Worm (Caenorhabditis elegans) whole organism, young adult: ENCODE measurements around the gene orc-4.

ENCODE experiments used
- B0261.1 ChIP-seq: sonication (generic microtip); optimal IDR thresholded peaks from 2 replicates; lab custom pipeline; 2016; ENCODE audit warnings: mild to moderate bottlenecking, missing genetic modification characterization, moderate library complexity, missing compliant biosample characterization
- B0336.3 ChIP-seq: fragments of 200-800 bp; sonication (Bioruptor generic); IDR thresholded peaks from 2 replicates; pipeline ENCODE4 v1.3.6; 2022; ENCODE audit warnings: missing genetic modification characterization, missing compliant biosample characterization
- C06A6.2 ChIP-seq: fragments of 200-800 bp; sonication (Bioruptor generic); conservative IDR thresholded peaks from 2 replicates; pipeline ENCODE4 v1.3.6; 2022; ENCODE audit warnings: missing genetic modification characterization, missing compliant biosample characterization
- C17E4.6 ChIP-seq: fragments of 200-800 bp; sonication (Bioruptor generic); IDR thresholded peaks from 2 replicates; pipeline ENCODE4 v1.3.6; 2022; ENCODE audit warnings: missing genetic modification reagents, missing genetic modification characterization, missing compliant biosample characterization
- D2030.7 ChIP-seq: fragments of 200-800 bp; sonication (Bioruptor generic); IDR thresholded peaks from 2 replicates; pipeline ENCODE4 v1.3.6; 2022; ENCODE audit warnings: missing genetic modification reagents, missing genetic modification characterization, missing compliant biosample characterization
- F22D6.2 ChIP-seq: sonication (generic microtip); optimal IDR thresholded peaks from 2 replicates; lab custom pipeline; 2016; ENCODE audit warnings: mild to moderate bottlenecking, missing genetic modification characterization, missing compliant biosample characterization
- F33H1.4 ChIP-seq: fragments of 200-800 bp; sonication (Bioruptor generic); IDR thresholded peaks from 2 replicates; pipeline ENCODE4 v1.3.6; 2022; ENCODE audit warnings: missing genetic modification reagents, missing genetic modification characterization, missing compliant biosample characterization
- F55B11.4 ChIP-seq: sonication (generic microtip); optimal IDR thresholded peaks from 2 replicates; lab custom pipeline; 2016; ENCODE audit warnings: missing compliant biosample characterization, missing genetic modification characterization, borderline replicate concordance; ENCODE audit not compliant: insufficient read depth
- F57C9.4 ChIP-seq: sonication (generic microtip); optimal IDR thresholded peaks from 2 replicates; lab custom pipeline; 2017; ENCODE audit warnings: mild to moderate bottlenecking, missing genetic modification characterization, missing compliant biosample characterization
- K11D2.4 ChIP-seq: fragments of 200-800 bp; sonication (Bioruptor generic); IDR thresholded peaks from 2 replicates; pipeline ENCODE4 v1.3.6; 2022; ENCODE audit warnings: missing genetic modification reagents, missing genetic modification characterization, missing compliant biosample characterization
- Y56A3A.18 ChIP-seq: fragments of 200-800 bp; sonication (Bioruptor generic); IDR thresholded peaks from 2 replicates; pipeline ENCODE4 v1.3.6; 2022; ENCODE audit warnings: missing genetic modification reagents, missing genetic modification characterization, missing compliant biosample characterization
- Y79H2A.3 ChIP-seq: fragments of 200-800 bp; sonication (Bioruptor generic); conservative IDR thresholded peaks from 2 replicates; pipeline ENCODE4 v1.3.6; 2022; ENCODE audit warnings: missing genetic modification reagents, missing genetic modification characterization, missing compliant biosample characterization
- akir-1 ChIP-seq: fragments of 200-800 bp; sonication (Bioruptor generic); optimal IDR thresholded peaks from 2 replicates; lab custom pipeline; 2018; ENCODE audit warnings: mild to moderate bottlenecking, missing genetic modification characterization, moderate library complexity, missing compliant biosample characterization
- aptf-3 ChIP-seq: fragments of 200-800 bp; sonication (Bioruptor generic); IDR thresholded peaks from 2 replicates; pipeline ENCODE4 v1.3.6; 2022; ENCODE audit warnings: missing genetic modification characterization, missing compliant biosample characterization
- atf-7 ChIP-seq: sonication (generic microtip); optimal IDR thresholded peaks from 2 replicates; lab custom pipeline; 2017; ENCODE audit warnings: mild to moderate bottlenecking, missing genetic modification characterization, missing compliant biosample characterization
- athp-1 ChIP-seq: sonication (generic microtip); optimal IDR thresholded peaks from 2 replicates; lab custom pipeline; 2017; ENCODE audit warnings: mild to moderate bottlenecking, missing genetic modification characterization, missing compliant biosample characterization
- attf-3 ChIP-seq: fragments of 200-800 bp; sonication (Bioruptor generic); conservative IDR thresholded peaks from 2 replicates; pipeline ENCODE4 v1.3.6; 2022; ENCODE audit warnings: missing genetic modification reagents, missing genetic modification characterization, missing compliant biosample characterization
- attf-5 ChIP-seq: fragments of 200-800 bp; sonication (Bioruptor generic); optimal IDR thresholded peaks from 2 replicates; lab custom pipeline; 2018; ENCODE audit warnings: mild to moderate bottlenecking, missing genetic modification characterization, missing compliant biosample characterization
- cebp-1 ChIP-seq, 2 experiments: fragments of 200-800 bp in 1 of 2; sonication (Bioruptor generic) in 1 of 2; sonication (generic microtip) in 1 of 2; IDR thresholded peaks in 1 of 2; optimal IDR thresholded peaks in 1 of 2; 2 replicates each; pipeline versions ENCODE4 v1.3.6 to Lab custom; 2017 to 2022; ENCODE audit warnings: missing compliant biosample characterization in 2 of 2, missing genetic modification characterization in 2 of 2, mild to moderate bottlenecking in 1 of 2, missing genetic modification reagents in 1 of 2, moderate library complexity in 1 of 2
- ceh-27 ChIP-seq: fragments of 200-800 bp; sonication (Bioruptor generic); optimal IDR thresholded peaks from 2 replicates; lab custom pipeline; 2018; ENCODE audit warnings: mild to moderate bottlenecking, missing genetic modification characterization, moderate library complexity, missing compliant biosample characterization
- ceh-79 ChIP-seq: sonication (generic microtip); optimal IDR thresholded peaks from 2 replicates; lab custom pipeline; 2017; ENCODE audit warnings: mild to moderate bottlenecking, missing genetic modification characterization, missing compliant biosample characterization
- ceh-91 ChIP-seq: fragments of 200-800 bp; sonication (Bioruptor generic); IDR thresholded peaks from 2 replicates; pipeline ENCODE4 v1.3.6; 2022; ENCODE audit warnings: missing genetic modification reagents, missing genetic modification characterization, missing compliant biosample characterization
- dox-1 ChIP-seq: fragments of 200-800 bp; sonication (Bioruptor generic); IDR thresholded peaks from 2 replicates; pipeline ENCODE4 v1.3.6; 2022; ENCODE audit warnings: missing genetic modification reagents, missing genetic modification characterization, missing compliant biosample characterization
- dpl-1 ChIP-seq: fragments of 150-350 bp; optimal IDR thresholded peaks from 2 replicates; lab custom pipeline; 2014; ENCODE audit warnings: missing biosample characterization, missing genetic modification reagents, missing genetic modification characterization
- egl-44 ChIP-seq: fragments of 200-800 bp; sonication (Bioruptor generic); IDR thresholded peaks from 2 replicates; pipeline ENCODE4 v1.3.6; 2022; ENCODE audit warnings: missing genetic modification reagents, missing genetic modification characterization, missing compliant biosample characterization
- egrh-3 ChIP-seq: fragments of 200-800 bp; sonication (Bioruptor generic); IDR thresholded peaks from 2 replicates; pipeline ENCODE4 v1.3.6; 2022; ENCODE audit warnings: missing genetic modification reagents, missing genetic modification characterization, missing compliant biosample characterization
- fkh-3 ChIP-seq: sonication (generic microtip); optimal IDR thresholded peaks from 2 replicates; lab custom pipeline; 2016; ENCODE audit warnings: mild to moderate bottlenecking, missing genetic modification characterization, missing compliant biosample characterization
- let-607 ChIP-seq, 2 experiments: fragments of 200-800 bp in 1 of 2; sonication (Bioruptor generic) in 1 of 2; sonication (generic microtip) in 1 of 2; optimal IDR thresholded peaks; 2 replicates each; lab custom pipeline; 2016 to 2018; ENCODE audit warnings: mild to moderate bottlenecking in 2 of 2, missing compliant biosample characterization in 2 of 2, missing genetic modification characterization in 2 of 2, moderate library complexity in 2 of 2, missing genotype in 1 of 2
- lin-35 ChIP-seq, 3 experiments: fragments of 150-350 bp in 2 of 3; sonication (generic microtip) in 1 of 3; optimal IDR thresholded peaks; 2 replicates each; lab custom pipeline; 2014 to 2018; ENCODE audit warnings: missing biosample characterization in 3 of 3, missing genetic modification characterization in 3 of 3, missing genetic modification reagents in 3 of 3
- lin-40 ChIP-seq: sonication (generic microtip); optimal IDR thresholded peaks from 2 replicates; lab custom pipeline; 2016; ENCODE audit warnings: missing genetic modification characterization, mild to moderate bottlenecking, missing compliant biosample characterization, missing genotype, missing genetic modification reagents
- mcd-1 ChIP-seq: fragments of 200-800 bp; sonication (Bioruptor generic); IDR thresholded peaks from 2 replicates; pipeline ENCODE4 v1.3.6; 2022; ENCODE audit warnings: missing genetic modification reagents, missing genetic modification characterization, missing compliant biosample characterization
- nfya-1 ChIP-seq: sonication (generic microtip); optimal IDR thresholded peaks from 2 replicates; lab custom pipeline; 2017; ENCODE audit warnings: antibody characterized with exemption, missing compliant biosample characterization, missing genetic modification characterization, borderline replicate concordance; ENCODE audit not compliant: insufficient read depth
- nfyb-1 ChIP-seq: fragments of 200-800 bp; sonication (Bioruptor generic); IDR thresholded peaks from 2 replicates; pipeline ENCODE4 v1.3.6; 2022; ENCODE audit warnings: missing genetic modification reagents, missing genetic modification characterization, missing compliant biosample characterization
- rcor-1 ChIP-seq: fragments of 200-800 bp; sonication (Bioruptor generic); IDR thresholded peaks from 2 replicates; pipeline ENCODE4 v1.3.6; 2022; ENCODE audit warnings: missing genetic modification reagents, missing genetic modification characterization, missing compliant biosample characterization
- rec-8 ChIP-seq, 2 experiments: sonication (generic microtip); optimal IDR thresholded peaks; 2 replicates each; lab custom pipeline; 2016; ENCODE audit warnings: mild to moderate bottlenecking in 2 of 2, missing genetic modification characterization in 2 of 2, missing genetic modification reagents in 2 of 2, missing genotype in 2 of 2, missing biosample characterization in 1 of 2, missing compliant biosample characterization in 1 of 2, moderate library complexity in 1 of 2
- repo-1 ChIP-seq: sonication (generic microtip); optimal IDR thresholded peaks from 2 replicates; lab custom pipeline; 2017; ENCODE audit warnings: mild to moderate bottlenecking, missing genetic modification characterization, missing compliant biosample characterization
- sea-2 ChIP-seq: fragments of 200-800 bp; sonication (Bioruptor generic); IDR thresholded peaks from 2 replicates; pipeline ENCODE4 v1.3.6; 2022; ENCODE audit warnings: missing genetic modification characterization, missing compliant biosample characterization
- snpc-1.1 ChIP-seq: sonication (generic microtip); optimal IDR thresholded peaks from 2 replicates; lab custom pipeline; 2017; ENCODE audit warnings: missing genetic modification characterization, mild to moderate bottlenecking, missing compliant biosample characterization, antibody characterized with exemption, moderate library complexity, missing genotype, missing genetic modification reagents; ENCODE audit not compliant: insufficient read depth
- snpc-1.3 ChIP-seq: sonication (generic microtip); optimal IDR thresholded peaks from 2 replicates; lab custom pipeline; 2017; ENCODE audit warnings: missing genetic modification characterization, mild to moderate bottlenecking, missing compliant biosample characterization, antibody characterized with exemption, moderate library complexity, missing genotype, missing genetic modification reagents; ENCODE audit not compliant: insufficient read depth
- somi-1 ChIP-seq: fragments of 200-800 bp; sonication (Bioruptor generic); optimal IDR thresholded peaks from 2 replicates; lab custom pipeline; 2018; ENCODE audit warnings: mild to moderate bottlenecking, missing genetic modification characterization, missing compliant biosample characterization
- tlf-1 ChIP-seq: fragments of 200-800 bp; sonication (Bioruptor generic); optimal IDR thresholded peaks from 2 replicates; lab custom pipeline; 2018; ENCODE audit warnings: mild to moderate bottlenecking, missing genetic modification characterization, missing compliant biosample characterization
- unc-130 ChIP-seq: sonication (generic microtip); optimal IDR thresholded peaks from 2 replicates; lab custom pipeline; 2016; ENCODE audit warnings: missing genetic modification reagents, missing genetic modification characterization, missing compliant biosample characterization
- zfh-2 ChIP-seq: fragments of 200-800 bp; sonication (Bioruptor generic); conservative IDR thresholded peaks from 2 replicates; pipeline ENCODE4 v1.3.6; 2022; ENCODE audit warnings: missing genetic modification reagents, missing genetic modification characterization, missing compliant biosample characterization
- zim-3 ChIP-seq: sonication (generic microtip); optimal IDR thresholded peaks from 2 replicates; lab custom pipeline; 2017; ENCODE audit warnings: mild to moderate bottlenecking, missing genetic modification characterization, moderate library complexity, missing compliant biosample characterization
- ztf-28 ChIP-seq: fragments of 200-800 bp; sonication (Bioruptor generic); IDR thresholded peaks from 2 replicates; pipeline ENCODE4 v1.3.6; 2022; ENCODE audit warnings: missing genetic modification reagents, missing genetic modification characterization, missing compliant biosample characterization

The orc-4 gene

DNA sequence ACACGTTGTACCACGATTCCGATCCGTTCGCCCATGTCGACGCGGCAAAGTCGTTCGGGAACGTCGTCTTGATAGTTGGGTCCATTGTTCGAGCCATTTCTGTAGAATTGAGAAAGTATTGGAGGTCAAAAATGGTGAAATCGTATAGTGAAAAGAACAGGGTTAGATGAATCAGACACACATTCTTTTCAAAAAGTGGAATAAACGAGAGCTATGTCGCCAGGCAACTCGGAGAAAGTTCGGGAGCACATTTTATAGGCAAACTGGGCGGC is 12.6 kb upstream of the orc-4 start, which contains the start of gene Y39A1A.9:
Gene Y39A1A.9 (minus strand): TSS at position 99 of the 272 bp plus-strand sequence.
- TF ChIP-seq dpl-1 (no peak), ceh-91 (GFP tag; lab: Robert Waterston, UW) (no peak), C17E4.6 (no peak), K11D2.4 (GFP tag; lab: Robert Waterston, UW) (no peak), atf-7 (no peak), ceh-79 (tag; lab: Kevin White, UChicago) (no peak), akir-1 (no peak), snpc-1.1 (no peak), ztf-28 (GFP tag; lab: Robert Waterston, UW) (no peak), let-607 (tag; optimal IDR thresholded peaks at IDR 0.05; lab: Kevin White, UChicago) (no peak), rcor-1 (GFP tag; lab: Robert Waterston, UW) (no peak), zim-3 (no peak), F22D6.2 (tag; lab: Kevin White, UChicago) (no peak), B0261.1 (no peak), tlf-1 (GFP tag; lab: Kevin White, UChicago) (no peak), F57C9.4 (tag; lab: Kevin White, UChicago) (no peak), lin-40 (no peak), C06A6.2 (GFP tag; lab: Robert Waterston, UW) (no peak), Y79H2A.3 (no peak)
- TF ChIP-seq, all 124 proteins: peak for 0

DNA sequence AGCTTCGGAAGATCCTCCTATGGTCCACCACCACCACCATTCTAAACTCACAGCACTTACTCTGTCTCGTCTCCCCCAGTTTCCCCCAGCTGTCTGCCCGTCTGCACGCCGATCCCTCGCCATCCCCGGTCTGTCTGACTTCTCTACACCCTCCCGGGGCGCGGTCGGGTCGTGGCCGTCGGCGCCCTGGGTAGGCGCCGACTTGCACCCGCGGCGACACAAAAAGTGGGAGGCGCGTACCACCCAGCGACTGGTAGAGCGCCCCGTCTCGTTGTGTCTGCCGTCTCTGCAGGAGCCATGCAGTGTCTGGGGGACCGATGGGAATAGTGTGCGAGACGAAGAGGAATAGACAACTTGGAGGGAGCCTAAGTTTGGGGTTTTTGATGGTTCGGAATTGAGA is 11.9 kb upstream of the orc-4 start:
- TF ChIP-seq nfya-1 (no peak), somi-1 (GFP tag; lab: Kevin White, UChicago) (no peak), F33H1.4 (GFP tag; lab: Robert Waterston, UW) (no peak), rcor-1 (GFP tag; lab: Robert Waterston, UW) (no peak), C06A6.2 (GFP tag; lab: Robert Waterston, UW) (peak; percentile 49), dox-1 (peak; percentile 76), let-607 (tag; optimal IDR thresholded peaks at IDR 0.05; lab: Kevin White, UChicago) (peak in 1 of 2 experiments; percentile 29), repo-1 (tag; lab: Kevin White, UChicago) (no peak), D2030.7 (GFP tag; lab: Robert Waterston, UW) (peak; percentile 33; the same call in 1 of the 2 replicates), zfh-2 (GFP tag; lab: Robert Waterston, UW) (peak; percentile 99), rec-8 (tag; optimal IDR thresholded peaks at IDR 0.05; lab: Kevin White, UChicago) (no peak), unc-130 (GFP tag; lab: Kevin White, UChicago) (no peak), sea-2 (GFP tag; lab: Robert Waterston, UW) (no peak), ceh-27 (peak; percentile 78), F55B11.4 (no peak), B0336.3 (GFP tag; lab: Robert Waterston, UW) (peak; percentile 69; the same call in 1 of the 2 replicates), lin-35 (GFP tag; optimal IDR thresholded peaks at IDR 0.05; lab: Kevin White, UChicago) (peak in 1 of 3 experiments; percentile 18), lin-40 (peak; percentile 67), egl-44 (GFP tag; lab: Robert Waterston, UW) (no peak), snpc-1.3 (no peak), mcd-1 (GFP tag; lab: Robert Waterston, UW) (peak; percentile 82), nfyb-1 (GFP tag; lab: Robert Waterston, UW) (peak; percentile 75), Y56A3A.18 (GFP tag; lab: Robert Waterston, UW) (0 out of 2 replicates have a peak, but pooled peaks have one; percentile 21), attf-3 (GFP tag; lab: Robert Waterston, UW) (no peak), cebp-1 (GFP tag; IDR thresholded peaks at IDR 0.05; lab: Robert Waterston, UW) (peak; percentile 16; the same call in 1 of the 2 replicates), cebp-1 (tag; optimal IDR thresholded peaks at IDR 0.05; lab: Kevin White, UChicago) (peak; percentile 78), attf-5 (GFP tag; lab: Kevin White, UChicago) (peak; percentile 78), egrh-3 (peak; percentile 99), snpc-1.1 (no peak), K11D2.4 (GFP tag; lab: Robert Waterston, UW) (0 out of 2 replicates have a peak, but pooled peaks have one; percentile 47), aptf-3 (GFP tag; lab: Robert Waterston, UW) (0 out of 2 replicates have a peak, but pooled peaks have one; percentile 45), fkh-3 (tag; lab: Kevin White, UChicago) (no peak), athp-1 (peak; percentile 2)
